Fruit fly (Drosophila melanogaster) whole organism, prepupa: ENCODE results near the gene U2af50.

ENCODE experiments used
- CG11294 ChIP-seq: fragments of 200-800 bp; sonication (Bioruptor generic); IDR thresholded peaks from 2 replicates; pipeline ENCODE4 v1.3.6; 2022; ENCODE audit warnings: missing biosample characterization, missing genetic modification characterization
- CG11902 ChIP-seq: fragments of 200-800 bp; sonication (Bioruptor generic); optimal IDR thresholded peaks from 3 replicates; lab custom pipeline; 2016; ENCODE audit warnings: missing biosample characterization, missing genetic modification characterization
- CG34406 ChIP-seq: fragments of 200-800 bp; sonication (Bioruptor generic); optimal IDR thresholded peaks from 3 replicates; lab custom pipeline; 2016; ENCODE audit warnings: missing biosample characterization, missing genetic modification characterization
- CG6163 ChIP-seq: fragments of 200-800 bp; sonication (Bioruptor generic); IDR thresholded peaks from 3 replicates; pipeline ENCODE4 v1.3.6; 2022; ENCODE audit warnings: missing biosample characterization, missing genetic modification characterization
- Eip78C ChIP-seq: fragments of 200-800 bp; sonication (Bioruptor generic); peaks from one replicate; lab custom pipeline; 2016; ENCODE audit warnings: missing biosample characterization, missing genetic modification characterization
- Eip93F ChIP-seq: fragments of 200-800 bp; sonication (Bioruptor generic); optimal IDR thresholded peaks from 2 replicates; lab custom pipeline; 2016; ENCODE audit warnings: missing biosample characterization, mild to moderate bottlenecking, missing genetic modification characterization
- cyc ChIP-seq: fragments of 200-800 bp; sonication (Bioruptor generic); optimal IDR thresholded peaks from 3 replicates; lab custom pipeline; 2016; ENCODE audit warnings: missing biosample characterization, missing genetic modification characterization
- fkh ChIP-seq: fragments of 200-800 bp; sonication (Bioruptor generic); optimal IDR thresholded peaks from 3 replicates; lab custom pipeline; 2017; ENCODE audit warnings: missing biosample characterization, mild to moderate bottlenecking, missing genetic modification characterization, moderate library complexity
- salr ChIP-seq, 2 experiments: fragments of 200-800 bp; sonication (Bioruptor generic); optimal IDR thresholded peaks; 3 replicates each; lab custom pipeline; 2016 to 2018; ENCODE audit warnings: missing biosample characterization in 2 of 2, missing genetic modification characterization in 2 of 2, mild to moderate bottlenecking in 1 of 2
- spab ChIP-seq: fragments of 200-800 bp; sonication (Bioruptor generic); optimal IDR thresholded peaks from 2 replicates; lab custom pipeline; 2017; ENCODE audit warnings: missing biosample characterization, mild to moderate bottlenecking, missing genetic modification characterization, missing genetic modification reagents
- svp ChIP-seq: fragments of 200-800 bp; sonication (Bioruptor generic); peaks from one replicate; lab custom pipeline; 2016; ENCODE audit warnings: missing biosample characterization, missing genetic modification characterization

U2af50 gene

DNA sequence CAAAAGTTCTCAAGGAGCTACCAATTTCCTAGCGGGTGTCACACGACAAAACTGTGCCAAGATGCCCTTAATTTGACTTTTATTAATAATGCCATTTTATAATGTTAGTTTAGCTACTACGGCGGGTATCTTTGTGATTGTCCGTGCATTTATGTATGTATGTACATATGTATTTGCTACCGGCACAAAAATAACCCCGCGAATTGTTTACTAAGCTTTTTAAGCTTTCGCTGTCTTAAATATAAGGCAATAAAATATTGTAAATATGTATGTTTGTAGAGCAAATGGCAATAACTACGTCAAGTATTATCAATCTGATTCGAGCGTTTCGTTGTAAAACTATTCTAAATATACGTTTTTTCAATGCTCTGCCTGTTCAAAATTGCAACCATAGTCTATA, 49.9 kb downstream of the U2af50 start:
- TF ChIP-seq spab (GFP tag; lab: Kevin White, UChicago) = no peak
- TF ChIP-seq CG11294 (GFP tag; lab: Robert Waterston, UW) = no peak
- no peak for TF ChIP-seq CG11902
- no peak for TF ChIP-seq Eip93F (GFP tag; lab: Kevin White, UChicago)
- no peak for TF ChIP-seq salr (GFP tag; optimal IDR thresholded peaks at IDR 0.05; lab: Kevin White, UChicago)
- TF ChIP-seq Eip78C (GFP tag; lab: Kevin White, UChicago) = peak; percentile 36
- TF ChIP-seq CG34406 (GFP tag; lab: Kevin White, UChicago) = no peak
- peak; percentile 17 for TF ChIP-seq fkh
- no peak for TF ChIP-seq CG6163 (GFP tag; lab: Robert Waterston, UW)

DNA sequence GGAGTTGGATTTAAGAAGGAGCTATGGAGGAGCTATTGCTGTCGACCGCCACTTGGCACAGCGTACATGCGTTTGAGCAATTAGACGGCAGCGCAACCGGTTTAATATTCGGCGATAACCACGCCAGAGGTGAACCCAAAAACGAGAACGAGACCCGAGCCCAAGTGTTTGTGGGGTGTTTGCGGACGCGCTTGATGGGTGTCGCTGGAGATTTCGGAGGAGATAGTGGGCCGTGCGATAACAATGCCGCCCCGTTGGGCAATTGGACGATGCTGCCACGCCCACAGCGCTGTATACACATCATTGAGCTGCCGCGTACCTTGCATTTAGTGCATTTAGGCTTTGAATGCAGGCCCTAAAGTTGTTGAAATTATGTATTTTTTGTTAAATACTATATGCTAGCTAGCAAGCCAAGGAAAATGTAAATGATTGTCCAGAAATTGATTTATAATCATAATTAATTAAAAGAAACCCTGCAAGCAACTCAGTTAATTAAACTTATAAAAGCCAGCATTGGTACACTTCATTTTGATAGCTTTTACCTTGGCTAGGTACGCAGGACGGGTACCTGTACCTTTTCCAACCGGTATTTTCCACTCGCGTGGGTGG, 50.4 kb downstream of the U2af50 start, which contains the start of gene Had1:
Gene Had1, minus strand, starts transcription at position 358 of the 609 bp plus-strand sequence.
- TF ChIP-seq svp = peak; percentile 81
- no peak for TF ChIP-seq cyc
- peak; percentile 8 for TF ChIP-seq Eip78C (GFP tag; lab: Kevin White, UChicago)
